Worm (Caenorhabditis elegans) whole organism, mixed stage, embryonic: ENCODE results near the gene C53D6.6.

Experiments
- blmp-1 ChIP-seq: fragments of 150-350 bp; optimal IDR thresholded peaks from 2 replicates; lab custom pipeline; 2014; ENCODE audit warnings: missing biosample characterization, missing genetic modification characterization
- elt-3 ChIP-seq: fragments of 150-350 bp; optimal IDR thresholded peaks from 2 replicates; lab custom pipeline; 2014; ENCODE audit warnings: missing biosample characterization, missing genetic modification characterization
- pha-4 ChIP-seq: fragments of 150-350 bp; optimal IDR thresholded peaks from 2 replicates; lab custom pipeline; 2018; ENCODE audit warnings: missing biosample characterization, missing genetic modification reagents, missing genetic modification characterization

DNA sequence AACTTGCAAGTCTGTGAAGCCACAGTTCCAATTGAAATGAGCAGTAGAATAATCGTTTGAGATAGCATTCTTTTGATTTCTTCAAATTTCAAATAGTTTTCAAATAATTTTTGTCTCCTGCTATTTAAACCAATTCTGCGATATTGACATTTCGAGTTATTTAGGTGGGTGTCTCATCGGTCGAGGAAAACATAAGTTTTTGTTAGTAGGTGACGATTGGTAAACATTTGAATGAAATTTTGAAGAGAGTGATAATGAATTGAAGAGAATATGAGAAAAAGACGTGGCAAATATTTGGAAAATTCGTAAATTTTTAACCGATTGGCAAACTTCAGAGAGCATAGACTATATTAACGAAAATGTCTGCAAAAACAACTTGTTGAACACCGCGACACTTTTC, 7.9 kb upstream of the C53D6.6 start, which contains the start of gene Y73F4A.3:
- TF ChIP-seq pha-4 = no peak
- no peak for TF ChIP-seq elt-3 (tag; lab: Kevin White, UChicago)
- no peak for TF ChIP-seq blmp-1 (tag; lab: Kevin White, UChicago)
